Worm (Caenorhabditis elegans): ENCODE results near the gene parp-2.

parp-2 gene

ce11 chrII:9596401-9596800 lies 3.6 kb downstream of the parp-2 start, which contains the start of gene E02H1.6:
E02H1.6 (plus strand) TSS chrII:9596701.
- TF ChIP-seq sox-4 (tag; optimal IDR thresholded peaks at IDR 0.05), result no peak
- no peak for TF ChIP-seq fax-1 (tag; optimal IDR thresholded peaks at IDR 0.05)
- no peak for TF ChIP-seq ztf-16 (tag; optimal IDR thresholded peaks at IDR 0.05)
- TF ChIP-seq pax-1 (tag; optimal IDR thresholded peaks at IDR 0.05), result no peak
- TF ChIP-seq ceh-19 (GFP tag; optimal IDR thresholded peaks at IDR 0.05), result no peak
- TF ChIP-seq ceh-31 (tag; optimal IDR thresholded peaks at IDR 0.05), result no peak
- no peak for TF ChIP-seq tbx-2 (tag; optimal IDR thresholded peaks at IDR 0.05)
- TF ChIP-seq odd-2 (tag; optimal IDR thresholded peaks at IDR 0.05), result no peak
- no peak for TF ChIP-seq unc-3 (GFP tag; conservative IDR thresholded peaks at IDR 0.05)
- TF ChIP-seq unc-3 (tag; optimal IDR thresholded peaks at IDR 0.05), result no peak
- no peak for TF ChIP-seq ceh-18 (tag; optimal IDR thresholded peaks at IDR 0.05)
- TF ChIP-seq dmd-4 (tag; optimal IDR thresholded peaks at IDR 0.05; ENCODE audit: borderline replicate concordance), result no peak
- TF ChIP-seq ceh-22 (tag; optimal IDR thresholded peaks at IDR 0.05), result no peak
- TF ChIP-seq lin-11 (tag; optimal IDR thresholded peaks at IDR 0.05), result no peak

DNA sequence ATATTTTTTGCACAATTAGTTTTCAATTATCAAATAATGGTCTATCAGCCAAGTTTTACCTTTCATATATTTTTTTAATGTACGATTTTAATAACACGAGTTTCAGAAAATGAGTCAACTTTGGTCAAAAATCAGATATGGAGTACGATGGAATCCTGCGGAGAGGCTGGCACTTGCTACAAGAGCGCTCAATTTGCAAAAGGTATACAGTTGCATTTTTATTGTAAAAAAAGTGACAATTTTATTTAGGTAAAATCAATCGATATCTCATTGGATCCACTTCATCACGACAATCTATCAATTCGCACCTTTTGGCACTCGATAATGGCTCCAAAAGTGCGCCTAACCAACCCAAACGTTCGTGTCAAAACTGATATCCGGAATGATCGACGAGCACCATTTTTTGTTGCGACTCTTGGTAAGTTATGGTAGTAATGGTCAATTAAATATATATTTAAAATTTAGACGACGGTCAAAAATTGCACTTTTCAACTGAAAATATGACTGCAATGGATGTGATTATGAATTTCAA lies 4.7 kb downstream of the parp-2 start, which contains the start of gene mrpl-53:
Gene mrpl-53, plus strand, starts transcription at position 107 of the 532 bp plus-strand sequence.
- TF ChIP-seq ttx-3 (tag; optimal IDR thresholded peaks at IDR 0.05), result no peak
- TF ChIP-seq C08G9.2 (tag; optimal IDR thresholded peaks at IDR 0.05), result no peak
- TF ChIP-seq sdc-2 (tag; optimal IDR thresholded peaks at IDR 0.05), result no peak
- TF ChIP-seq unc-42 (tag; optimal IDR thresholded peaks at IDR 0.05), result no peak
- TF ChIP-seq hlh-8 (tag; optimal IDR thresholded peaks at IDR 0.05), result no peak
- TF ChIP-seq ceh-34 (tag; optimal IDR thresholded peaks at IDR 0.05), result no peak
- TF ChIP-seq eyg-1 (tag; optimal IDR thresholded peaks at IDR 0.05), result no peak
- TF ChIP-seq ztf-16 (tag; optimal IDR thresholded peaks at IDR 0.05), result no peak
- no peak for TF ChIP-seq hlh-30 (tag; optimal IDR thresholded peaks at IDR 0.05; ENCODE audit: insufficient read depth)

DNA sequence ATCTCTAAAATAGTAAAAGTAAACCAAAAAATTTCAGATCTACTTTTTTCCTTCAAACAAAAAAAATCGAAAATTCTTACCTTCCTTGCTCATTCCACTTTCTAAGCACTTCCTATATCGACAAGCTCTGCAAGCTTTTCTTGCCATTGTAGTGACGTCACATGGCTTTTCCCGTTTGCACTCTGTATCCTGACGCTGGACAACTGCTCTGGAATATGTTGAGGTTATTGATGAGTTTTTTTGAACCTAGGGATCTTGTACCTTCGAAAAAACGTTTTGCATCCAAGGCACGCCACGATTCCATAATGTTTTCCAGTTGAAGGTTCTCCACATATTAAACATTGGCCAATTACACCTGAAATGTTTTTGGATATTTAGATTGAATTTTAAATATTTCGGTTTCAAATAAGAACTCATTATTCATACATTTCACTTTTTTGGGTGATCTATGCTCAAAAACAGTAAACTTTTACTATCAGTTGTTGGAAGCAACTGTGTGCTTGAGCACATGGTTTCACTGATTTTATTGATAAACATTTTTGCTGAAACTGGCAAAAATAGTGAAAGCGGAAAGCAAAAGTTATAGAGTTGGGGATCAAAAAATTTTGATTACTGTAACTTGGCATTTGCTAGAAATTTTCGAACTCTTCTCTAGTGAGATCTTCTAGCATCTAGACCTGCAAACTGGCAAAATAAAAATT lies 7.3 kb downstream of the parp-2 start:
- no peak for TF ChIP-seq eyg-1 (tag; optimal IDR thresholded peaks at IDR 0.05)
- no peak for TF ChIP-seq nfya-1 (tag; optimal IDR thresholded peaks at IDR 0.05)
- TF ChIP-seq pax-1 (tag; optimal IDR thresholded peaks at IDR 0.05), result no peak
- no peak for TF ChIP-seq odd-2 (tag; optimal IDR thresholded peaks at IDR 0.05)
- no peak for TF ChIP-seq pha-2 (tag; optimal IDR thresholded peaks at IDR 0.05)
- TF ChIP-seq ceh-6 (GFP tag; optimal IDR thresholded peaks at IDR 0.05), result no peak
- no peak for TF ChIP-seq rnt-1 (tag; optimal IDR thresholded peaks at IDR 0.05)
- TF ChIP-seq madf-2 (tag; optimal IDR thresholded peaks at IDR 0.05), result no peak
- TF ChIP-seq che-1 (tag; optimal IDR thresholded peaks at IDR 0.05), result no peak
- no peak for TF ChIP-seq ceh-19 (GFP tag; optimal IDR thresholded peaks at IDR 0.05)
- TF ChIP-seq K02D7.2 (tag; optimal IDR thresholded peaks at IDR 0.05), result no peak
- TF ChIP-seq lin-11 (tag; optimal IDR thresholded peaks at IDR 0.05), result no peak
- no peak for TF ChIP-seq sdc-2 (tag; optimal IDR thresholded peaks at IDR 0.05)
- TF ChIP-seq pros-1 (tag; optimal IDR thresholded peaks at IDR 0.05), result no peak
- no peak for TF ChIP-seq nhr-11 (tag; optimal IDR thresholded peaks at IDR 0.05)
- no peak for TF ChIP-seq fkh-6 (tag; optimal IDR thresholded peaks at IDR 0.05)
- TF ChIP-seq nhr-232 (tag; optimal IDR thresholded peaks at IDR 0.05), result no peak
- no peak for TF ChIP-seq unc-42 (tag; optimal IDR thresholded peaks at IDR 0.05)
- no peak for TF ChIP-seq C38D4.7 (GFP tag; optimal IDR thresholded peaks at IDR 0.05)
- TF ChIP-seq elt-2 (tag; optimal IDR thresholded peaks at IDR 0.05), result no peak

DNA sequence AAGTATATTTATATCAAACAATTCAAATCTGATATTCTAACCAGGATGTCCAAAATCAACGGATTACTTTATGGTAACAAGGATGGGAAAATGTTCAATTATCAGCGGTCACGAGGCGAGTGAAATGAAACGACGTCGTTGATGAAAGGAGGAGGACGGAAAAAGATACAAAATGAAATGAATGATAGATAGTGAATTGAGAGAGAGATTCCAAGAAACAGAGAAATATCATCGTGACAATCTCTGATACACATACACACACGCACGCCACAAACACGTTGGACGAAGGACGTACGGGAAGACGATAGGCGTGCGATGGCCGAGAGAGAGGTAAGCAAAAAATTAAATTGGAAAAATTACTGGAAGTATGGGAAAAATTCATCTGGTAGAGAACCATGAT lies 8.2 kb downstream of the parp-2 start:
- peak; percentile 29 for TF ChIP-seq rnt-1 (tag; optimal IDR thresholded peaks at IDR 0.05)
- TF ChIP-seq hlh-30 (tag; optimal IDR thresholded peaks at IDR 0.05; ENCODE audit: insufficient read depth), result peak; percentile 40
- peak; percentile 76 for TF ChIP-seq unc-55 (GFP tag; optimal IDR thresholded peaks at IDR 0.05)
- no peak for TF ChIP-seq ceh-45 (GFP tag; IDR thresholded peaks at IDR 0.05)
